Fruit fly (Drosophila melanogaster) Kc167 (cell line): ENCODE measurements around the gene CG31917.

Experiments used
- Myc ChIP-seq: fragments of >200 bp; optimal IDR thresholded peaks from 2 replicates; lab custom pipeline; 2017; ENCODE audit warnings: missing external identifiers
- Sin3A ChIP-seq: fragments of >200 bp; optimal IDR thresholded peaks from 2 replicates; lab custom pipeline; 2018; ENCODE audit warnings: missing external identifiers
- h ChIP-seq: fragments of >200 bp; optimal IDR thresholded peaks from 3 replicates; lab custom pipeline; 2018; ENCODE audit warnings: missing external identifiers
- insv ChIP-seq: fragments of >200 bp; optimal IDR thresholded peaks from 3 replicates; lab custom pipeline; 2018; ENCODE audit warnings: missing external identifiers
- psq ChIP-seq: fragments of >200 bp; optimal IDR thresholded peaks from 2 replicates; lab custom pipeline; 2017; ENCODE audit warnings: missing external identifiers
- ttk ChIP-seq: sonication (Bioruptor generic); optimal IDR thresholded peaks from 2 replicates; lab custom pipeline; 2017; ENCODE audit warnings: missing external identifiers

The CG31917 gene

DNA sequence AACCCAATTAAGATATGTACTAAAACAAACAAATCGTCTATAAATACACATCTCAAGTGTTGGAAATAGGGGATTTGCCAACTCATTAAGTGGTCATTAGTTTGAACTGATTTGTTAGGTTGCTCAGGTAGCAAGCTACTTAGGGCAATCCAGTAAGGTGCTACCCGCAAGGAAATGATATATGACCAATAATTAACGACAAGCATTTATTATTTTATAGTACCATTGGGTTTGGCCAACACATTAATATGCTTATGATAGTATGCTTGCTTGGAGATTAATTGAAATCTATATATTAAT is 14.8 kb downstream of the CG31917 start:
- TF ChIP-seq Sin3A (lab: Kevin White, UChicago) (no peak), insv (lab: Kevin White, UChicago) (no peak), ttk (no peak), Myc (lab: Kevin White, UChicago) (no peak), psq (lab: Kevin White, UChicago) (no peak), h (no peak)

- TF ChIP-seq h (no peak), psq (lab: Kevin White, UChicago) (no peak), ttk (no peak), insv (lab: Kevin White, UChicago) (no peak), Sin3A (lab: Kevin White, UChicago) (no peak), Myc (lab: Kevin White, UChicago) (no peak)
These were observed 15.4 kb downstream of the CG31917 start for dm6 chr2L:4995010-4995836.

DNA sequence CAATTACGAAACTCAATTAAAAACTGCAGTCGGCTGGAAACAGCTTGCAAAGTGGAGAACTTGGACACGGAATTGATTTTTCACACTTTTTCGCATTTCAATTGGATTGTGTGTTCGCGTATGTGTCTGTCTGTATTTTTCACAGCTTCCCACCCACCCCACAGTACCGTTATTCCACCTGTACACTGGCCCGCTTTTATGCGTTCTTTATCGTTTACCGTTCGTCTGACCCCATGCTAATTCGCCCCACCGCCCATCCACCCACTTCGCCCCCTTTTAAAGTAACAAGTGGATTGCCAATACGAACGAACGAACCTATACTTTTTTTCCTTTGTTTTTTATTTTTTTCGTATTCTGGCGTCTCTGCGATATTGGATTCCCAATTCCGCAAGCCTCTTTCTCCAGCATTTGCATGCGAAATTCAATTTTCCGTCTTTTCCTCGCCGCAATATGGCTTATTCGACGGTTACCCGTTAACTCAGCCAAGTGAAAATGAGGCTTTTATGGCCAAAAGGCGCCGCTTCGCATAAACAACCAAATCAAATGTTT is 28.5 kb downstream of the CG31917 start:
- TF ChIP-seq h (no peak), psq (lab: Kevin White, UChicago) (no peak), Myc (lab: Kevin White, UChicago) (no peak), insv (lab: Kevin White, UChicago) (no peak), ttk (no peak)

dm6 chr2L:4981278-4981966 is 29.2 kb downstream of the CG31917 start, which contains the start of the genes CG8892 and CG34126:
CG8892 (minus strand) TSS chr2L:4981592.
CG34126 (plus strand) TSS chr2L:4981614.
- TF ChIP-seq insv (lab: Kevin White, UChicago) (no peak), Sin3A (lab: Kevin White, UChicago) (no peak), Myc (lab: Kevin White, UChicago) (no peak), ttk (no peak), h (no peak), psq (lab: Kevin White, UChicago) (no peak)

- TF ChIP-seq ttk (no peak), Sin3A (lab: Kevin White, UChicago) (no peak), psq (lab: Kevin White, UChicago) (no peak), h (no peak), Myc (lab: Kevin White, UChicago) (no peak), insv (lab: Kevin White, UChicago) (no peak)
These were observed 31.5 kb downstream of the CG31917 start, which contains the start of gene CG8891 for dm6 chr2L:4979138-4979537. CG8891 (minus strand) TSS chr2L:4979379.

- no peak for TF ChIP-seq Sin3A (lab: Kevin White, UChicago)
- no peak for TF ChIP-seq ttk
- no peak for TF ChIP-seq insv (lab: Kevin White, UChicago)
- no peak for TF ChIP-seq Myc (lab: Kevin White, UChicago)
- no peak for TF ChIP-seq psq (lab: Kevin White, UChicago)
- TF ChIP-seq h, result no peak
These were observed 33.6 kb downstream of the CG31917 start, which contains the start of the genes Gmd and CG3792 for dm6 chr2L:4976988-4977551. Gmd (minus strand) TSS chr2L:4977023. CG3792 (plus strand) TSS chr2L:4977312.

DNA sequence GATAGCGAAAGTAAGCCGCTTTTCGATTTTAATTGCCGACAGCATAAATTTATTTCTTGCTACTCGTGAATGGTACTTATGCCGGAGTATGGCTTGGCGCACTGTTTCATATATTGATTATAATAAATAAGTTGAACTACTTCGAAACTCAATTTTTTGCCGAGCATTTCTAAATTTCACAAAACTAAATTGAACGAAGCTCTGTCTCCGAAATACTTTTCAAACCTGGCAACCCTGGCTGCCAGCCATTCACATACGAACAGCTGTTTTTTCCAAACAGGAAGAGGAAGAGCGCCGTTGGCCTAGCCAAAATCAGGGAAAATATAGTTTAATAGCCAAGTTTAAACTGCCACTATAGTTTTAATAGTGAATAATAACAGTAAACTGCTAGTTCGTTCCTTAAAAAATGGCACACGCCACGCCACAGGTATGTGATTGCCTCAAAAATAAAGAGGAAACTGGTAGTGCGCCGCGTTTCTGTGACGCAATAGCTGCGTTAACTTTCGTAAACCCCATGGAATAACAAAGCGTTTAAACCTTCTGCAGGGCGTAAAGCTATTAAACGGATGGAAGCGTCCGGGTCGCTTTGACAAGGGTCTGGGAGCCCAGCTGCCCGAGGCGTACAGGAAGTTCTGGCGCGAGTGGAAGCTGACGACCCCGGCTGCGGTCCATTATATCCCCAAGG is 36.8 kb downstream of the CG31917 start, which contains the start of gene mRpL28:
mRpL28 (plus strand) TSS at position 246 of the 685 bp plus-strand sequence.
- TF ChIP-seq ttk (no peak), psq (lab: Kevin White, UChicago) (no peak), insv (lab: Kevin White, UChicago) (no peak), h (no peak), Sin3A (lab: Kevin White, UChicago) (no peak), Myc (lab: Kevin White, UChicago) (no peak)

dm6 chr2L:4971329-4971798 is 39.3 kb downstream of the CG31917 start, which contains the start of gene CG14043:
CG14043 (plus strand) TSS chr2L:4971702.
- TF ChIP-seq ttk, result no peak
- no peak for TF ChIP-seq Sin3A (lab: Kevin White, UChicago)
- no peak for TF ChIP-seq h
- no peak for TF ChIP-seq insv (lab: Kevin White, UChicago)
- TF ChIP-seq psq (lab: Kevin White, UChicago), result no peak
- no peak for TF ChIP-seq Myc (lab: Kevin White, UChicago)

- TF ChIP-seq h, result no peak
- no peak for TF ChIP-seq Sin3A (lab: Kevin White, UChicago)
These were observed 41.9 kb downstream of the CG31917 start, which contains the start of the genes Scox and Polr1C for dm6 chr2L:4968767-4969166. Scox (minus strand) TSS chr2L:4968935. Polr1C (plus strand) TSS chr2L:4969004.

dm6 chr2L:4967511-4967910 is 43.1 kb downstream of the CG31917 start, which contains the start of gene eIF3i:
eIF3i (minus strand) TSS chr2L:4967775.
- TF ChIP-seq Sin3A (lab: Kevin White, UChicago) (no peak), psq (lab: Kevin White, UChicago) (no peak), Myc (lab: Kevin White, UChicago) (no peak), ttk (no peak), h (no peak), insv (lab: Kevin White, UChicago) (no peak)

DNA sequence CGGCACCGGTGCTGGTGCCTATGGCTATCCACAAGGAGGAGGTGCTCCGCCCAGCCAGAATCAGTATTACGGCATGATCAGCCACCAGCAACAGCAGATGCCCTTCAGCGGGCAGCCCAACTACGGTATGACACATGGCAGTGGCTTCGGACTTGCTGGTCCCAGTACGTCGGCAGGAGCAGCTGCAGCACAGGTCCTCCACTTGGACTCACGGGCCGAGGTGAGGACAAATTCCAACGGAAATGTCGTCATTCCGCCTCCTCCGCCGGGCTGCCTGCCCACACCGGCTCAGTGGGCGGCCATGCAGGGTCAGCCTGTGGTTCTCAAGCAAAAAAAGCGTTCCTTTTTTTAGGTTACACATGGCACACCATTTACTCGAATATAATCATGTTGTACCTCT is 44.7 kb downstream of the CG31917 start:
- TF ChIP-seq Myc (lab: Kevin White, UChicago) (no peak), ttk (no peak), h (no peak), Sin3A (lab: Kevin White, UChicago) (no peak), psq (lab: Kevin White, UChicago) (no peak), insv (lab: Kevin White, UChicago) (no peak)
